Fruit fly (Drosophila melanogaster) whole organism, embryonic: ENCODE results near the gene AP-1mu.

Experiments
- CG1024 ChIP-seq: fragments of 200-800 bp; sonication (Bioruptor generic); IDR thresholded peaks from 2 replicates; pipeline ENCODE4 v1.3.6; 2022; ENCODE audit warnings: missing biosample characterization, missing genetic modification characterization
- CG10462 ChIP-seq: fragments of 200-800 bp; sonication (Bioruptor generic); optimal IDR thresholded peaks from 2 replicates; lab custom pipeline; 2016; ENCODE audit warnings: missing biosample characterization, missing genetic modification characterization
- CG10654 ChIP-seq: fragments of 200-800 bp; sonication (Bioruptor generic); optimal IDR thresholded peaks from 2 replicates; lab custom pipeline; 2016; ENCODE audit warnings: missing biosample characterization, missing genetic modification characterization
- CG11504 ChIP-seq: fragments of 200-800 bp; sonication (Bioruptor generic); optimal IDR thresholded peaks from 3 replicates; lab custom pipeline; 2019; ENCODE audit warnings: missing biosample characterization, mild to moderate bottlenecking, missing genetic modification characterization, moderate library complexity
- CG11560 ChIP-seq: fragments of 200-800 bp; sonication (Bioruptor generic); IDR thresholded peaks from 3 replicates; pipeline ENCODE4 v1.3.6; 2022; ENCODE audit warnings: missing biosample characterization, missing genetic modification characterization
- CG12219 ChIP-seq: fragments of 200-800 bp; sonication (Bioruptor generic); optimal IDR thresholded peaks from 3 replicates; lab custom pipeline; 2018; ENCODE audit warnings: missing biosample characterization, mild to moderate bottlenecking, missing genetic modification characterization
- CG13123 ChIP-seq: fragments of 200-800 bp; sonication (Bioruptor generic); optimal IDR thresholded peaks from 2 replicates; lab custom pipeline; 2016; ENCODE audit warnings: missing biosample characterization, missing genetic modification characterization
- CG14860 ChIP-seq: fragments of 200-800 bp; sonication (Bioruptor generic); IDR thresholded peaks from 3 replicates; pipeline ENCODE4 v1.3.6; 2022; ENCODE audit warnings: missing biosample characterization, missing genetic modification characterization; ENCODE audit not compliant: partially characterized antibody
- CG15696 ChIP-seq: fragments of 200-800 bp; sonication (Bioruptor generic); optimal IDR thresholded peaks from 2 replicates; lab custom pipeline; 2019; ENCODE audit warnings: missing biosample characterization, mild to moderate bottlenecking, missing genetic modification characterization, moderate library complexity
- CG17612 ChIP-seq: fragments of 200-800 bp; sonication (Bioruptor generic); IDR thresholded peaks from 2 replicates; pipeline ENCODE4 v1.3.6; 2022; ENCODE audit warnings: missing biosample characterization, missing genetic modification characterization
- CG1792 ChIP-seq: fragments of 200-800 bp; sonication (Bioruptor generic); optimal IDR thresholded peaks from 2 replicates; lab custom pipeline; 2016; ENCODE audit warnings: missing biosample characterization, missing genetic modification characterization
- CG2199 ChIP-seq: fragments of 200-800 bp; sonication (Bioruptor generic); IDR thresholded peaks from 3 replicates; pipeline ENCODE4 v1.3.6; 2022; ENCODE audit warnings: missing biosample characterization, missing genetic modification characterization
- CG31224 ChIP-seq: fragments of 200-800 bp; sonication (Bioruptor generic); IDR thresholded peaks from 2 replicates; pipeline ENCODE4 v1.3.6; 2022; ENCODE audit warnings: missing biosample characterization, missing genetic modification characterization
- CG33213 ChIP-seq: fragments of 200-800 bp; sonication (Bioruptor generic); optimal IDR thresholded peaks from 3 replicates; lab custom pipeline; 2016; ENCODE audit warnings: missing biosample characterization, missing genetic modification characterization
- CG4404 ChIP-seq: fragments of 200-800 bp; sonication (Bioruptor generic); IDR thresholded peaks from 2 replicates; pipeline ENCODE4 v1.3.6; 2022; ENCODE audit warnings: missing biosample characterization, missing genetic modification characterization
- CG4424 ChIP-seq: fragments of 200-800 bp; sonication (Bioruptor generic); optimal IDR thresholded peaks from 3 replicates; lab custom pipeline; 2016; ENCODE audit warnings: missing biosample characterization, missing genetic modification characterization
- CG6791 ChIP-seq: fragments of 200-800 bp; sonication (Bioruptor generic); IDR thresholded peaks from 3 replicates; pipeline ENCODE4 v1.3.6; 2022; ENCODE audit warnings: missing biosample characterization, missing genetic modification characterization; ENCODE audit not compliant: partially characterized antibody
- CG6813 ChIP-seq: fragments of 200-800 bp; sonication (Bioruptor generic); optimal IDR thresholded peaks from 2 replicates; lab custom pipeline; 2017; ENCODE audit warnings: missing biosample characterization, missing genetic modification characterization, mild to moderate bottlenecking, moderate library complexity, missing genetic modification reagents
- CG8281 ChIP-seq: fragments of 200-800 bp; sonication (Bioruptor generic); optimal IDR thresholded peaks from 2 replicates; lab custom pipeline; 2018; ENCODE audit warnings: missing biosample characterization, mild to moderate bottlenecking, missing genetic modification characterization, moderate library complexity
- CG8388 ChIP-seq: fragments of 200-800 bp; sonication (Bioruptor generic); optimal IDR thresholded peaks from 2 replicates; lab custom pipeline; 2019; ENCODE audit warnings: missing biosample characterization, mild to moderate bottlenecking, missing genetic modification characterization, moderate library complexity
- CG9437 ChIP-seq: fragments of 200-800 bp; sonication (Bioruptor generic); optimal IDR thresholded peaks from 2 replicates; lab custom pipeline; 2018; ENCODE audit warnings: missing biosample characterization, mild to moderate bottlenecking, missing genetic modification characterization
- CG9797 ChIP-seq: fragments of 200-800 bp; sonication (Bioruptor generic); optimal IDR thresholded peaks from 3 replicates; lab custom pipeline; 2018; ENCODE audit warnings: missing biosample characterization, mild to moderate bottlenecking, missing genetic modification characterization
- Doc2 ChIP-seq: fragments of 200-800 bp; sonication (Bioruptor generic); IDR thresholded peaks from 2 replicates; pipeline ENCODE4 v1.3.6; 2022; ENCODE audit warnings: missing biosample characterization, missing genetic modification characterization
- E2f2 ChIP-seq: fragments of 200-800 bp; sonication (Bioruptor generic); IDR thresholded peaks from 2 replicates; pipeline ENCODE4 v1.3.6; 2022; ENCODE audit warnings: missing biosample characterization, missing genetic modification characterization
- H2.0 ChIP-seq: fragments of 200-800 bp; sonication (Bioruptor generic); IDR thresholded peaks from 2 replicates; pipeline ENCODE4 v1.3.6; 2022; ENCODE audit warnings: missing biosample characterization, missing genetic modification characterization
- HHEX ChIP-seq: fragments of 200-800 bp; sonication (Bioruptor generic); optimal IDR thresholded peaks from 3 replicates; lab custom pipeline; 2017; ENCODE audit warnings: missing biosample characterization, mild to moderate bottlenecking, missing genetic modification characterization, missing genetic modification reagents
- HmgZ ChIP-seq: fragments of 200-800 bp; sonication (Bioruptor generic); optimal IDR thresholded peaks from 2 replicates; lab custom pipeline; 2018; ENCODE audit warnings: missing biosample characterization, mild to moderate bottlenecking, missing genetic modification characterization
- Hmx ChIP-seq: fragments of 200-800 bp; sonication (Bioruptor generic); optimal IDR thresholded peaks from 2 replicates; lab custom pipeline; 2016; ENCODE audit warnings: missing biosample characterization, missing genetic modification characterization
- Hr3 ChIP-seq: fragments of 200-800 bp; sonication (Bioruptor generic); optimal IDR thresholded peaks from 3 replicates; lab custom pipeline; 2016; ENCODE audit warnings: missing biosample characterization, missing genetic modification characterization
- Hr78 ChIP-seq, 2 experiments: fragments of 200-800 bp in 1 of 2; fragments of >200 bp in 1 of 2; sonication (Bioruptor generic) in 1 of 2; optimal IDR thresholded peaks; 2 replicates each; lab custom pipeline; 2017 to 2019; ENCODE audit warnings: missing biosample characterization in 2 of 2, missing genetic modification characterization in 2 of 2, mild to moderate bottlenecking in 1 of 2, moderate library complexity in 1 of 2
- Xrp1 ChIP-seq: fragments of 200-800 bp; sonication (Bioruptor generic); IDR thresholded peaks from 2 replicates; pipeline ENCODE4 v1.3.6; 2022; ENCODE audit warnings: missing biosample characterization, missing genetic modification characterization
- cg ChIP-seq: fragments of 200-800 bp; sonication (Bioruptor generic); optimal IDR thresholded peaks from 3 replicates; lab custom pipeline; 2019; ENCODE audit warnings: missing biosample characterization, mild to moderate bottlenecking, missing genetic modification characterization, moderate library complexity
- ci ChIP-seq: fragments of 200-800 bp; sonication (Bioruptor generic); IDR thresholded peaks from 3 replicates; pipeline ENCODE4 v1.3.6; 2022; ENCODE audit warnings: missing biosample characterization, missing genetic modification characterization
- disco-r ChIP-seq: fragments of 200-800 bp; sonication (Bioruptor generic); optimal IDR thresholded peaks from 2 replicates; lab custom pipeline; 2016; ENCODE audit warnings: missing biosample characterization, missing genetic modification characterization
- dpn ChIP-seq, 2 experiments: fragments of 200-800 bp; sonication (Bioruptor generic); optimal IDR thresholded peaks; 3 replicates each; lab custom pipeline; 2016; ENCODE audit warnings: missing biosample characterization in 2 of 2, missing genetic modification characterization in 2 of 2
- en ChIP-seq: fragments of 200-800 bp; sonication (Bioruptor generic); optimal IDR thresholded peaks from 2 replicates; lab custom pipeline; 2016; ENCODE audit warnings: missing biosample characterization, missing genetic modification characterization
- fd64A ChIP-seq: fragments of 200-800 bp; sonication (Bioruptor generic); optimal IDR thresholded peaks from 3 replicates; lab custom pipeline; 2018; ENCODE audit warnings: missing biosample characterization, mild to moderate bottlenecking, missing genetic modification characterization
- grn ChIP-seq: fragments of 200-800 bp; sonication (Bioruptor generic); optimal IDR thresholded peaks from 3 replicates; lab custom pipeline; 2017; ENCODE audit warnings: missing biosample characterization, missing genetic modification characterization
- hth ChIP-seq: fragments of >200 bp; optimal IDR thresholded peaks from 2 replicates; lab custom pipeline; 2017; ENCODE audit warnings: inconsistent platforms
- kni ChIP-seq: fragments of 200-800 bp; sonication (Bioruptor generic); optimal IDR thresholded peaks from 3 replicates; lab custom pipeline; 2017; ENCODE audit warnings: mild to moderate bottlenecking, missing biosample characterization, missing genetic modification reagents, missing genetic modification characterization
- ro ChIP-seq: fragments of 200-800 bp; sonication (Bioruptor generic); IDR thresholded peaks from 2 replicates; pipeline ENCODE4 v1.3.6; 2022; ENCODE audit warnings: missing biosample characterization, missing genetic modification characterization
- sc ChIP-seq, 3 experiments: fragments of >200 bp in 2 of 3; fragments of 200-800 bp in 1 of 3; sonication (Bioruptor generic) in 1 of 3; optimal IDR thresholded peaks; 2 replicates in 2 of 3; 3 replicates in 1 of 3; lab custom pipeline; 2017; ENCODE audit warnings: mild to moderate bottlenecking in 1 of 3, missing biosample characterization in 1 of 3, missing genetic modification characterization in 1 of 3, missing genetic modification reagents in 1 of 3
- sens-2 ChIP-seq: fragments of 200-800 bp; sonication (Bioruptor generic); IDR thresholded peaks from 2 replicates; pipeline ENCODE4 v1.3.6; 2022; ENCODE audit warnings: missing biosample characterization, missing genetic modification characterization
- seq ChIP-seq: fragments of 200-800 bp; sonication (Bioruptor generic); IDR thresholded peaks from 2 replicates; pipeline ENCODE4 v1.3.6; 2022; ENCODE audit warnings: missing biosample characterization, missing genetic modification characterization
- sim ChIP-seq: fragments of 200-800 bp; sonication (Bioruptor generic); IDR thresholded peaks from 2 replicates; pipeline ENCODE4 v1.3.6; 2022; ENCODE audit warnings: missing biosample characterization, missing genetic modification characterization
- sisA ChIP-seq: fragments of 200-800 bp; sonication (Bioruptor generic); IDR thresholded peaks from 2 replicates; pipeline ENCODE4 v1.3.6; 2022; ENCODE audit warnings: missing biosample characterization, missing genetic modification characterization
- sob ChIP-seq: fragments of 200-800 bp; sonication (Bioruptor generic); IDR thresholded peaks from 2 replicates; pipeline ENCODE4 v1.3.6; 2022; ENCODE audit warnings: missing biosample characterization, missing genetic modification characterization
- stwl ChIP-seq: fragments of 200-800 bp; sonication (Bioruptor generic); optimal IDR thresholded peaks from 3 replicates; lab custom pipeline; 2018; ENCODE audit warnings: missing biosample characterization, mild to moderate bottlenecking, missing genetic modification characterization, moderate library complexity
- vvl ChIP-seq: fragments of 200-800 bp; sonication (Bioruptor generic); IDR thresholded peaks from 2 replicates; pipeline ENCODE4 v1.3.6; 2022; ENCODE audit warnings: missing biosample characterization, missing genetic modification characterization

The AP-1mu gene

DNA sequence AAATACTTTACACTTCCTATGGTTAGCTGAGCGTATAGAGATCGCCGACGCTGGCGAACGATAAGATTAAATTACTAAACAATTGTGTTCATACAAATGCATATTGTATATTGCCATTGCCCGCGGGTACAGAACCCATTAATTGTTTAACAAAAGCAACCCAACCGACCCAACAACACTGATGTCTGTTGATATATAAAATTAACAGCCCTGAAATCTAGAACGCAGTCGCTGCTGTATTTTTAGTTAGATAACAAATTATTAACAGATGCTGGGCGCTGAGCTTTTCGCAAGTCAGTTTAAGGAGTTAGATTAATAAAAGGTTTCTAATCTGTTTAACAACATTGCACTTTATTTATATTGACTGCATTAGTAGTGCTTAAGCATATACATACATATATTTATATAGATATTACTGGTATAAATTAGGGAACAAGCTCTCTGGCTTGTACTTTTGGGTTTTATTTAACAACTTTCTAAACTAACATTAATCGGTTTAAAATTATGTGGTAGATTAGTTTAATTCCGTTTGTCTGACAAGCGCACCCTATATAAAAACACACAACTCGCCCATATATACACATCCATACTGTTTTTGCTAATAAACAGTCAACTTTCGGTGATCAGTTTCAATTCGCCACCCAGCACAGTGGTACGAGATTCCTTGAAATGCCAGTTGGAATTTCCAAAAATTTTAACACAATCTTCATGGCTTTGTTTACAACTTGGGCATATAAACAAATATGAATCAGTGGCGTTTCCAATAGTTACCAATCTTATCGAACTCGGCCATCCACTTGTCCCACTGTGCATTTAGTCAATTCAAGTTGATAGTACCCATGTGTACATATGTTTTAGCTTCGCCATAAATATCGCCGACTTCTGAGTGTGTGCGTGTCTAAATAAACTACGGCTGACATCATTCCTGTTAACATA is 31.1 kb downstream of the AP-1mu start (continued):
- peak; percentile 86 for TF ChIP-seq sisA (GFP tag; lab: Robert Waterston, UW)
- peak; percentile 48 for TF ChIP-seq CG13123
- peak; percentile 77 for TF ChIP-seq CG17612
- TF ChIP-seq en (GFP tag; lab: Kevin White, UChicago) = peak; percentile 70
- TF ChIP-seq CG10654 (GFP tag; lab: Kevin White, UChicago) = peak; percentile 86
- TF ChIP-seq H2.0 (GFP tag; lab: Robert Waterston, UW) = peak; percentile 82
- no peak for TF ChIP-seq sc (optimal IDR thresholded peaks at IDR 0.05; lab: Kevin White, UChicago)
- peak; percentile 17 for TF ChIP-seq sc (GFP tag; optimal IDR thresholded peaks at IDR 0.05; lab: Kevin White, UChicago)
- peak; percentile 72 for TF ChIP-seq sens-2
- peak; percentile 38 for TF ChIP-seq CG15696 (tag; lab: Kevin White, UChicago)
- no peak for TF ChIP-seq CG6791
- no peak for TF ChIP-seq CG14860 (GFP tag; lab: Robert Waterston, UW)
- TF ChIP-seq CG4404 (GFP tag; lab: Robert Waterston, UW) = peak; percentile 70
- peak; percentile 73 for TF ChIP-seq Hmx (GFP tag; lab: Kevin White, UChicago)

DNA sequence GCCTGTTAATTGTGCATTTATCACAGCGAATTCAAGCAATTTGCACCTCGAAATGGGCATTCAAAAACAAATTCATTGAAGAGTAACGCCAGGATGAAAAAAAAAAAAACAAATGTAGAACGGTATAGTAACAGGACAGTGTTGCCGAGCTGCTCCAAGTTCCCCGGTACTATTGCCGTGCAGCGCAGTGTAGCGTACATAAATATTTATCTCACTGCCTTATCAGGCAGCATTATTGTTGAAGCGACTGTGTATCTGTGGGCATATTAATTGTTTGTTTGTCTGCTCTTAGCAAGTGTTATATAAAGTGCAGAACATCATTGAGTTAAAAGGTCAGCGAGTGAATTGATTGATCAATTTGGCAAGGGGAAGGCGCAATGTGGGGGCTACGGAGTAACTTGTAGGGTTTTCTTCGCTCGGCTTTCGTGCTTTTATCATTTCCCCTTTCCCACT is 42.9 kb downstream of the AP-1mu start:
- peak; percentile 34 for TF ChIP-seq CG12219 (GFP tag; lab: Kevin White, UChicago)
- TF ChIP-seq CG31224 = no peak
- no peak for TF ChIP-seq CG11560
- TF ChIP-seq dpn (GFP tag; optimal IDR thresholded peaks at IDR 0.05; lab: Kevin White, UChicago) = no peak
- no peak for TF ChIP-seq sim
- no peak for TF ChIP-seq disco-r (GFP tag; lab: Kevin White, UChicago)
- no peak for TF ChIP-seq stwl
- peak; percentile 1 for TF ChIP-seq CG8281 (tag; lab: Kevin White, UChicago)
- TF ChIP-seq CG2199 = no peak
- TF ChIP-seq CG9437 (GFP tag; lab: Kevin White, UChicago) = no peak
- TF ChIP-seq CG33213 = no peak
- TF ChIP-seq HHEX (GFP tag; lab: Kevin White, UChicago) = no peak
- TF ChIP-seq ro (GFP tag; lab: Robert Waterston, UW) = no peak
- TF ChIP-seq kni (GFP tag; lab: Kevin White, UChicago) = peak; percentile 56
- no peak for TF ChIP-seq E2f2 (GFP tag; lab: Robert Waterston, UW)
- TF ChIP-seq sob (GFP tag; lab: Robert Waterston, UW) = no peak
- no peak for TF ChIP-seq seq (GFP tag; lab: Robert Waterston, UW)
- no peak for TF ChIP-seq ci (GFP tag; lab: Robert Waterston, UW)
- no peak for TF ChIP-seq hth (lab: Kevin White, UChicago)
- no peak for TF ChIP-seq CG11504 (tag; lab: Kevin White, UChicago)
- no peak for TF ChIP-seq HmgZ (tag; lab: Kevin White, UChicago)
- peak in 1 of 2 experiments; percentile 67 for TF ChIP-seq Hr78 (GFP tag; optimal IDR thresholded peaks at IDR 0.05; lab: Kevin White, UChicago)
- TF ChIP-seq CG6813 (GFP tag; lab: Kevin White, UChicago) = peak; percentile 24
- TF ChIP-seq fd64A (GFP tag; lab: Kevin White, UChicago) = no peak
- TF ChIP-seq grn (GFP tag; lab: Kevin White, UChicago) = peak; percentile 62
- peak; percentile 75 for TF ChIP-seq cg
- peak; percentile 52 for TF ChIP-seq CG10462 (GFP tag; lab: Kevin White, UChicago)
- TF ChIP-seq CG8388 (GFP tag; lab: Kevin White, UChicago) = peak; percentile 15
- TF ChIP-seq CG4424 (GFP tag; lab: Kevin White, UChicago) = peak; percentile 98
- TF ChIP-seq vvl = no peak
- no peak for TF ChIP-seq Xrp1
- TF ChIP-seq Hr3 = no peak
- TF ChIP-seq Doc2 = no peak
- no peak for TF ChIP-seq CG1024 (GFP tag; lab: Robert Waterston, UW)
- TF ChIP-seq CG9797 = no peak
- no peak for TF ChIP-seq CG1792 (GFP tag; lab: Kevin White, UChicago)
